Fruit fly (Drosophila melanogaster) whole organism, adult: ENCODE measurements around the gene CG14968.

ENCODE experiments used
- CG11617 ChIP-seq: fragments of 200-800 bp; sonication (Bioruptor generic); optimal IDR thresholded peaks from 2 replicates; lab custom pipeline; 2017; ENCODE audit warnings: mild to moderate bottlenecking, missing biosample characterization, missing genetic modification reagents, missing genetic modification characterization
- CG12768 ChIP-seq: fragments of 200-800 bp; sonication (Bioruptor generic); optimal IDR thresholded peaks from 2 replicates; lab custom pipeline; 2017; ENCODE audit warnings: missing biosample characterization, missing genetic modification characterization, mild to moderate bottlenecking, moderate library complexity, missing genetic modification reagents
- CG14711 ChIP-seq: fragments of 200-800 bp; sonication (Bioruptor generic); optimal IDR thresholded peaks from 2 replicates; lab custom pipeline; 2018; ENCODE audit warnings: missing biosample characterization, mild to moderate bottlenecking, missing genetic modification characterization, moderate library complexity
- CG1620 ChIP-seq: fragments of 200-800 bp; sonication (Bioruptor generic); optimal IDR thresholded peaks from 2 replicates; lab custom pipeline; 2016; ENCODE audit warnings: missing biosample characterization, missing genetic modification characterization
- CG33017 ChIP-seq: fragments of 200-800 bp; sonication (Bioruptor generic); optimal IDR thresholded peaks from 2 replicates; lab custom pipeline; 2018; ENCODE audit warnings: missing biosample characterization, mild to moderate bottlenecking, missing genetic modification characterization, moderate library complexity
- CG5204 ChIP-seq: fragments of 200-800 bp; sonication (Bioruptor generic); optimal IDR thresholded peaks from 2 replicates; lab custom pipeline; 2016; ENCODE audit warnings: missing biosample characterization, missing genetic modification characterization
- CG7045 ChIP-seq: fragments of 200-800 bp; sonication (Bioruptor generic); optimal IDR thresholded peaks from 2 replicates; lab custom pipeline; 2017; ENCODE audit warnings: missing biosample characterization, mild to moderate bottlenecking, missing genetic modification characterization
- CG7101 ChIP-seq: fragments of 200-800 bp; sonication (Bioruptor generic); optimal IDR thresholded peaks from 2 replicates; lab custom pipeline; 2018; ENCODE audit warnings: missing biosample characterization, mild to moderate bottlenecking, missing genetic modification characterization, moderate library complexity
- Clk ChIP-seq: fragments of 200-800 bp; sonication (Bioruptor generic); optimal IDR thresholded peaks from 2 replicates; lab custom pipeline; 2017; ENCODE audit warnings: missing biosample characterization, missing genetic modification characterization
- Crg-1 ChIP-seq: fragments of 200-800 bp; sonication (Bioruptor generic); optimal IDR thresholded peaks from 2 replicates; lab custom pipeline; 2016; ENCODE audit warnings: missing biosample characterization, missing genetic modification characterization
- Hr96 ChIP-seq: fragments of 200-800 bp; sonication (Bioruptor generic); optimal IDR thresholded peaks from 2 replicates; lab custom pipeline; 2016; ENCODE audit warnings: missing biosample characterization, missing genetic modification characterization
- Mnt ChIP-seq: fragments of 200-800 bp; sonication (Bioruptor generic); optimal IDR thresholded peaks from 2 replicates; lab custom pipeline; 2016; ENCODE audit warnings: missing biosample characterization, mild to moderate bottlenecking, missing genetic modification characterization
- bab1 ChIP-seq: fragments of 200-800 bp; sonication (Bioruptor generic); optimal IDR thresholded peaks from 3 replicates; lab custom pipeline; 2019; ENCODE audit warnings: missing biosample characterization, mild to moderate bottlenecking, missing genetic modification characterization, moderate library complexity
- cic ChIP-seq: fragments of 200-800 bp; sonication (Bioruptor generic); optimal IDR thresholded peaks from 2 replicates; lab custom pipeline; 2017; ENCODE audit warnings: missing biosample characterization, mild to moderate bottlenecking, missing genetic modification characterization, moderate library complexity
- cnc ChIP-seq, 2 experiments: fragments of >200 bp; optimal IDR thresholded peaks; 2 replicates each; lab custom pipeline; 2017
- kay ChIP-seq: fragments of 200-800 bp; sonication (Bioruptor generic); peaks from one replicate; lab custom pipeline; 2016; ENCODE audit warnings: missing biosample characterization, missing genetic modification characterization, borderline replicate concordance
- ovo ChIP-seq: fragments of 200-800 bp; sonication (Bioruptor generic); optimal IDR thresholded peaks from 2 replicates; lab custom pipeline; 2016; ENCODE audit warnings: missing biosample characterization, missing genetic modification characterization
- pad ChIP-seq: fragments of 200-800 bp; sonication (Bioruptor generic); optimal IDR thresholded peaks from 3 replicates; lab custom pipeline; 2017; ENCODE audit warnings: missing biosample characterization, missing genetic modification characterization, mild to moderate bottlenecking, moderate library complexity, missing genetic modification reagents
- tj ChIP-seq: fragments of 200-800 bp; sonication (Bioruptor generic); optimal IDR thresholded peaks from 3 replicates; lab custom pipeline; 2017; ENCODE audit warnings: missing biosample characterization, mild to moderate bottlenecking, missing genetic modification characterization, moderate library complexity
- toe ChIP-seq: fragments of 200-800 bp; sonication (Bioruptor generic); optimal IDR thresholded peaks from 2 replicates; lab custom pipeline; 2016; ENCODE audit warnings: missing biosample characterization, missing genetic modification characterization

Gene CG14968

dm6 chr3L:3253631-3254030, 49.3 kb downstream of the CG14968 start:
- no peak for TF ChIP-seq Hr96
- TF ChIP-seq CG7045 (GFP tag; lab: Kevin White, UChicago), result no peak
- TF ChIP-seq Mnt (GFP tag; lab: Kevin White, UChicago), result no peak
- no peak for TF ChIP-seq bab1
- no peak for TF ChIP-seq cic (GFP tag; lab: Kevin White, UChicago)

- TF ChIP-seq CG11617 (GFP tag; lab: Kevin White, UChicago), result no peak
- no peak for TF ChIP-seq CG33017 (tag; lab: Kevin White, UChicago)
- TF ChIP-seq cic (GFP tag; lab: Kevin White, UChicago), result no peak
- no peak for TF ChIP-seq Hr96
- TF ChIP-seq ovo, result no peak
- no peak for TF ChIP-seq pad (GFP tag; lab: Kevin White, UChicago)
- TF ChIP-seq CG14711, result no peak
- TF ChIP-seq Crg-1 (GFP tag; lab: Kevin White, UChicago), result no peak
- no peak for TF ChIP-seq bab1
- no peak for TF ChIP-seq Clk (GFP tag; lab: Kevin White, UChicago)
These were observed 50.0 kb downstream of the CG14968 start for dm6 chr3L:3252884-3253283.

- peak; percentile 1 for TF ChIP-seq kay
- TF ChIP-seq toe (GFP tag; lab: Kevin White, UChicago), result no peak
- TF ChIP-seq cnc (optimal IDR thresholded peaks at IDR 0.05; lab: Kevin White, UChicago), result no peak
- TF ChIP-seq CG7101 (tag; lab: Kevin White, UChicago), result no peak
- no peak for TF ChIP-seq pad (GFP tag; lab: Kevin White, UChicago)
These were observed 51.0 kb downstream of the CG14968 start for dm6 chr3L:3251659-3252490.

dm6 chr3L:3250922-3251658, 51.8 kb downstream of the CG14968 start:
- TF ChIP-seq Mnt (GFP tag; lab: Kevin White, UChicago) (no peak), bab1 (no peak), CG33017 (tag; lab: Kevin White, UChicago) (no peak), CG7045 (GFP tag; lab: Kevin White, UChicago) (no peak), kay (no peak), cnc (optimal IDR thresholded peaks at IDR 0.05; lab: Kevin White, UChicago) (peak in 1 of 2 experiments; percentile 15), pad (GFP tag; lab: Kevin White, UChicago) (peak; percentile 95), CG1620 (GFP tag; lab: Kevin White, UChicago) (no peak), tj (GFP tag; lab: Kevin White, UChicago) (peak; percentile 84)

dm6 chr3L:3249997-3250774, 52.7 kb downstream of the CG14968 start:
- TF ChIP-seq CG12768, result peak; percentile 93
- peak; percentile 86 for TF ChIP-seq CG33017 (tag; lab: Kevin White, UChicago)
- TF ChIP-seq cic (GFP tag; lab: Kevin White, UChicago), result peak; percentile 63
- TF ChIP-seq pad (GFP tag; lab: Kevin White, UChicago), result peak; percentile 86
- peak; percentile 89 for TF ChIP-seq bab1
- TF ChIP-seq tj (GFP tag; lab: Kevin White, UChicago), result peak; percentile 78
- peak; percentile 94 for TF ChIP-seq CG1620 (GFP tag; lab: Kevin White, UChicago)
- TF ChIP-seq Clk (GFP tag; lab: Kevin White, UChicago), result peak; percentile 87
- TF ChIP-seq Crg-1 (GFP tag; lab: Kevin White, UChicago), result peak; percentile 81
- TF ChIP-seq CG7045 (GFP tag; lab: Kevin White, UChicago), result peak; percentile 93
- TF ChIP-seq CG14711, result peak; percentile 78
- peak; percentile 85 for TF ChIP-seq kay
- TF ChIP-seq Hr96, result peak; percentile 96
- TF ChIP-seq CG11617 (GFP tag; lab: Kevin White, UChicago), result peak; percentile 98
- peak; percentile 77 for TF ChIP-seq ovo
- TF ChIP-seq CG5204 (GFP tag; lab: Kevin White, UChicago), result peak; percentile 97
- TF ChIP-seq CG7101 (tag; lab: Kevin White, UChicago), result peak; percentile 92
- TF ChIP-seq toe (GFP tag; lab: Kevin White, UChicago), result peak; percentile 96
- TF ChIP-seq cnc (optimal IDR thresholded peaks at IDR 0.05; lab: Kevin White, UChicago), result no peak
- peak; percentile 62 for TF ChIP-seq Mnt (GFP tag; lab: Kevin White, UChicago)

- TF ChIP-seq CG7045 (GFP tag; lab: Kevin White, UChicago), result no peak
- no peak for TF ChIP-seq Mnt (GFP tag; lab: Kevin White, UChicago)
- no peak for TF ChIP-seq ovo
- no peak for TF ChIP-seq toe (GFP tag; lab: Kevin White, UChicago)
- no peak for TF ChIP-seq Hr96
- no peak for TF ChIP-seq Crg-1 (GFP tag; lab: Kevin White, UChicago)
- no peak for TF ChIP-seq bab1
- no peak for TF ChIP-seq CG1620 (GFP tag; lab: Kevin White, UChicago)
- no peak for TF ChIP-seq cnc (optimal IDR thresholded peaks at IDR 0.05; lab: Kevin White, UChicago)
- no peak for TF ChIP-seq Clk (GFP tag; lab: Kevin White, UChicago)
- TF ChIP-seq tj (GFP tag; lab: Kevin White, UChicago), result no peak
- TF ChIP-seq CG12768, result no peak
- TF ChIP-seq CG14711, result no peak
- TF ChIP-seq kay, result no peak
- TF ChIP-seq CG11617 (GFP tag; lab: Kevin White, UChicago), result no peak
- TF ChIP-seq CG7101 (tag; lab: Kevin White, UChicago), result no peak
- TF ChIP-seq pad (GFP tag; lab: Kevin White, UChicago), result no peak
- no peak for TF ChIP-seq cic (GFP tag; lab: Kevin White, UChicago)
- TF ChIP-seq CG33017 (tag; lab: Kevin White, UChicago), result no peak
- TF ChIP-seq CG5204 (GFP tag; lab: Kevin White, UChicago), result no peak
These were observed 53.3 kb downstream of the CG14968 start for dm6 chr3L:3249664-3249996.
